Worm (Caenorhabditis elegans): ENCODE measurements around the gene nol-9.

The nol-9 gene

ce11 chrIV:13388779-13389178 lies 33.5 kb upstream of the nol-9 start:
- TF ChIP-seq swsn-7 (tag; optimal IDR thresholded peaks at IDR 0.05): no peak
- TF ChIP-seq nhr-71 (tag; optimal IDR thresholded peaks at IDR 0.05): peak; percentile 42
- peak; percentile 17 for TF ChIP-seq snu-23 (GFP tag; optimal IDR thresholded peaks at IDR 0.05)
- peak; percentile 12 for TF ChIP-seq tbx-2 (tag; optimal IDR thresholded peaks at IDR 0.05)
- TF ChIP-seq nhr-85 (tag): peak; percentile 65
- TF ChIP-seq nhr-90 (tag; optimal IDR thresholded peaks at IDR 0.05; ENCODE audit: poor library complexity): peak; percentile 30
- TF ChIP-seq nhr-20 (tag; optimal IDR thresholded peaks at IDR 0.05): peak; percentile 3
- peak; percentile 16 for TF ChIP-seq nhr-47 (tag; optimal IDR thresholded peaks at IDR 0.05)
- TF ChIP-seq lsy-2 (tag; optimal IDR thresholded peaks at IDR 0.05): no peak
- peak; percentile 47 for TF ChIP-seq aly-2 (tag; optimal IDR thresholded peaks at IDR 0.05)

ce11 chrIV:13389237-13389636 lies 33.1 kb upstream of the nol-9 start:
- TF ChIP-seq dpl-1 (GFP tag; optimal IDR thresholded peaks at IDR 0.05) (no peak), nhr-47 (tag; optimal IDR thresholded peaks at IDR 0.05) (no peak), unc-62 (GFP tag; optimal IDR thresholded peaks at IDR 0.05) (no peak), zip-4 (GFP tag; optimal IDR thresholded peaks at IDR 0.05) (no peak), nhr-237 (tag; optimal IDR thresholded peaks at IDR 0.05) (no peak), mep-1 (tag; optimal IDR thresholded peaks at IDR 0.05) (no peak), fkh-10 (GFP tag; optimal IDR thresholded peaks at IDR 0.05) (no peak), mab-9 (GFP tag; IDR thresholded peaks at IDR 0.05) (no peak), ceh-8 (GFP tag; optimal IDR thresholded peaks at IDR 0.05) (no peak), irx-1 (tag; optimal IDR thresholded peaks at IDR 0.05) (no peak), unc-130 (tag; optimal IDR thresholded peaks at IDR 0.05) (no peak), alr-1 (tag; optimal IDR thresholded peaks at IDR 0.05; ENCODE audit: borderline replicate concordance) (no peak)

- TF ChIP-seq unc-86 (tag; optimal IDR thresholded peaks at IDR 0.05) (no peak), nhr-47 (tag; optimal IDR thresholded peaks at IDR 0.05) (peak; percentile 0)
These were observed 31.5 kb upstream of the nol-9 start for ce11 chrIV:13390770-13391169.

DNA sequence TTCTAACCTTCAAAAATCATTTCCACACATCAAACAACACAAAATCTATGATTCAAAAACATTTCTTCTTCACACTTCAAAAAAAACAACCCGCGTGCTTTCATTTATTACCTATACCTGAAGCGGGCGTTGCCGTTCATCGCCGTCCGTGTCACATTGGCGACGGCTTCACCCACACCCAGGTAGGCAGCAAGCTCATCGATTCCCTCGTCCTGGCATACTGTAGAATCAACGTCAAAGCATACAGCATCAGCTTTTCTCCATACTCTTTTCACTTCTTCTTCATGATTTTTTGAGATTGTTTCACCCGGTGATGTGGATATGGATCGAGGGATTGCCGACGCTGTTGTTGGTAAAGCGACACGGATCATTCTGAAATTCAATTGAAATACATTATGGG lies 30.1 kb upstream of the nol-9 start:
- TF ChIP-seq isw-1 (GFP tag; IDR thresholded peaks at IDR 0.05): no peak
- TF ChIP-seq rnt-1 (tag; optimal IDR thresholded peaks at IDR 0.05): no peak
- no peak for TF ChIP-seq nhr-84 (tag; optimal IDR thresholded peaks at IDR 0.05)
- TF ChIP-seq fkh-4 (tag; optimal IDR thresholded peaks at IDR 0.05; ENCODE audit: borderline replicate concordance): no peak
- no peak for TF ChIP-seq unc-98 (GFP tag; IDR thresholded peaks at IDR 0.05)
- TF ChIP-seq dsc-1 (tag; optimal IDR thresholded peaks at IDR 0.05): no peak
- no peak for TF ChIP-seq aha-1 (tag; optimal IDR thresholded peaks at IDR 0.05)
- TF ChIP-seq ztf-11 (tag; optimal IDR thresholded peaks at IDR 0.05): no peak
- no peak for TF ChIP-seq ets-5 (GFP tag; IDR thresholded peaks at IDR 0.05)
- no peak for TF ChIP-seq ces-1 (GFP tag; optimal IDR thresholded peaks at IDR 0.05)
- TF ChIP-seq nhr-76 (tag; optimal IDR thresholded peaks at IDR 0.05): no peak
- TF ChIP-seq hlh-4 (tag; optimal IDR thresholded peaks at IDR 0.05): no peak
- TF ChIP-seq snu-23 (GFP tag; optimal IDR thresholded peaks at IDR 0.05): no peak

DNA sequence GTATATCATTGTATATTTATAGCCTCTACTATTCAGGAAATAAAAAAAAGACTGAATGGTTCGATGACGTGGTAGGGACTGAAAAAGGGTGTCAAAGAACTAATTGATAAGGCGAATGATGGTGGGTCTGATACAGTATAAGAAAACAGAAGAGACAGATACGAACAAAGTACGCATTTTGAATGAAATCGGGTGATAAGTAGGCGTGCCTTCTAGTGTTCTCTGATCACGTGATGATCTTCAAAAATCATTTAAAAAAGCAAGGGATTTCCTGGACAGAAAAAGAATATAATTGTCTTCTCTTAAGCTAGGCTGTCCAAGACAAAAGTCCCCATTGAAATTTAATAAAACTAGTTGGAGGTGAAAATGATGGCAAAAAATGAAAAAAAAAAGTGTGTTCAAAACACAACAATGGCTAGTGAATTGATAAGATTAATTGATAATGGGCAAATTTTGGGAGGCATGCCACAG lies 29.0 kb upstream of the nol-9 start:
- peak; percentile 24 to 44 for TF ChIP-seq lsy-2 (tag; optimal IDR thresholded peaks at IDR 0.05)
- TF ChIP-seq rnt-1 (tag; optimal IDR thresholded peaks at IDR 0.05): no peak
- TF ChIP-seq tbx-2 (tag; optimal IDR thresholded peaks at IDR 0.05): peak; percentile 58
- TF ChIP-seq nhr-11 (tag; optimal IDR thresholded peaks at IDR 0.05): no peak
- no peak for TF ChIP-seq ama-1 (optimal IDR thresholded peaks at IDR 0.05)
- peak in 3 of 6 experiments; percentile 6 to 82 (median 61) for TF ChIP-seq elt-3 (tag; optimal IDR thresholded peaks at IDR 0.05)
- TF ChIP-seq efl-1 (optimal IDR thresholded peaks at IDR 0.05): no peak
- TF ChIP-seq efl-1 (GFP tag; optimal IDR thresholded peaks at IDR 0.05 in 1 of 2): peak in 1 of 2 experiments; percentile 84
- peak; percentile 36 for TF ChIP-seq blmp-1 (tag; optimal IDR thresholded peaks at IDR 0.05)
- peak; percentile 19 for TF ChIP-seq ztf-4 (tag; optimal IDR thresholded peaks at IDR 0.05)
- TF ChIP-seq nhr-20 (tag; optimal IDR thresholded peaks at IDR 0.05): peak; percentile 76
- no peak for TF ChIP-seq xbp-1 (tag; optimal IDR thresholded peaks at IDR 0.05)
- no peak for TF ChIP-seq fos-1 (tag; optimal IDR thresholded peaks at IDR 0.05)
- TF ChIP-seq nhr-90 (tag; optimal IDR thresholded peaks at IDR 0.05; ENCODE audit: poor library complexity): peak; percentile 73
- no peak for TF ChIP-seq nhr-12 (tag; optimal IDR thresholded peaks at IDR 0.05)
- no peak for TF ChIP-seq vab-15 (tag; optimal IDR thresholded peaks at IDR 0.05)
- TF ChIP-seq nhr-85 (tag): peak; percentile 89
- no peak for TF ChIP-seq ets-5 (GFP tag; IDR thresholded peaks at IDR 0.05)
- peak in 1 of 2 experiments; percentile 26 for TF ChIP-seq mdl-1 (tag; optimal IDR thresholded peaks at IDR 0.05)
- TF ChIP-seq mab-9 (GFP tag; IDR thresholded peaks at IDR 0.05): no peak
- TF ChIP-seq unc-98 (GFP tag; IDR thresholded peaks at IDR 0.05): no peak
